Fruit fly (Drosophila melanogaster): ENCODE measurements around the gene CG6843.

CG6843 gene

dm6 chr3L:18867521-18867920 lies 33.9 kb upstream of the CG6843 start, which contains the start of gene Dysb:
Gene Dysb (plus strand): TSS chr3L:18867771.
- TF ChIP-seq dl (GFP tag; optimal IDR thresholded peaks at IDR 0.05; ENCODE audit: insufficient read depth in 1 of 2, partially characterized antibody in 2 of 2) (no peak), pan (optimal IDR thresholded peaks at IDR 0.05) (no peak), dmrt93B (GFP tag; optimal IDR thresholded peaks at IDR 0.05) (peak; percentile 28), Vsx2 (GFP tag; optimal IDR thresholded peaks at IDR 0.05; ENCODE audit: partially characterized antibody) (no peak), Dfd (GFP tag; optimal IDR thresholded peaks at IDR 0.05) (no peak), psq (GFP tag; optimal IDR thresholded peaks at IDR 0.05) (peak; percentile 76), Hnf4 (GFP tag; optimal IDR thresholded peaks at IDR 0.05) (peak; percentile 82), usp (GFP tag; optimal IDR thresholded peaks at IDR 0.05) (no peak), h (GFP tag; optimal IDR thresholded peaks at IDR 0.05) (peak; percentile 72), N (GFP tag; optimal IDR thresholded peaks at IDR 0.05) (no peak), OdsH (GFP tag; optimal IDR thresholded peaks at IDR 0.05) (peak; percentile 78), Dif (GFP tag; optimal IDR thresholded peaks at IDR 0.05; ENCODE audit: partially characterized antibody) (peak; percentile 54), HLH106 (tag; optimal IDR thresholded peaks at IDR 0.05) (peak; percentile 78), Hr83 (GFP tag; optimal IDR thresholded peaks at IDR 0.05; ENCODE audit: poor library complexity, severe bottlenecking) (peak; percentile 84), CG32264 (GFP tag; optimal IDR thresholded peaks at IDR 0.05) (no peak), CG9705 (GFP tag; optimal IDR thresholded peaks at IDR 0.05) (peak; percentile 67), Sp1 (GFP tag; optimal IDR thresholded peaks at IDR 0.05) (peak; percentile 78), Rel (GFP tag; optimal IDR thresholded peaks at IDR 0.05) (no peak), Rel (tag; optimal IDR thresholded peaks at IDR 0.05) (peak; percentile 50), ey (GFP tag; optimal IDR thresholded peaks at IDR 0.05) (peak; percentile 59), GATAd (GFP tag; optimal IDR thresholded peaks at IDR 0.05) (no peak), rgr (GFP tag; optimal IDR thresholded peaks at IDR 0.05) (peak; percentile 83), brk (GFP tag; optimal IDR thresholded peaks at IDR 0.05) (peak; percentile 79), dsf (GFP tag; optimal IDR thresholded peaks at IDR 0.05; ENCODE audit: borderline replicate concordance) (peak; percentile 37), Myc (optimal IDR thresholded peaks at IDR 0.05) (no peak), sage (GFP tag; optimal IDR thresholded peaks at IDR 0.05) (no peak), lola (GFP tag; optimal IDR thresholded peaks at IDR 0.05) (no peak), Mio (GFP tag; optimal IDR thresholded peaks at IDR 0.05) (no peak), CrebA (GFP tag; optimal IDR thresholded peaks at IDR 0.05; ENCODE audit: borderline replicate concordance) (no peak), tai (GFP tag; optimal IDR thresholded peaks at IDR 0.05) (no peak), br (GFP tag; optimal IDR thresholded peaks at IDR 0.05) (peak; percentile 58), sv (GFP tag; optimal IDR thresholded peaks at IDR 0.05) (peak; percentile 73), foxo (GFP tag; optimal IDR thresholded peaks at IDR 0.05) (peak in 1 of 2 experiments; percentile 84), fru (GFP tag; optimal IDR thresholded peaks at IDR 0.05) (peak; percentile 70), Hr78 (GFP tag; optimal IDR thresholded peaks at IDR 0.05) (no peak), Jra (GFP tag; optimal IDR thresholded peaks at IDR 0.05) (peak; percentile 48), woc (GFP tag; optimal IDR thresholded peaks at IDR 0.05) (peak; percentile 73), Abd-B (GFP tag; optimal IDR thresholded peaks at IDR 0.05) (no peak), jim (GFP tag; optimal IDR thresholded peaks at IDR 0.05) (no peak)

- no peak for TF ChIP-seq usp (GFP tag; optimal IDR thresholded peaks at IDR 0.05)
- TF ChIP-seq dsf (GFP tag; optimal IDR thresholded peaks at IDR 0.05; ENCODE audit: borderline replicate concordance), result peak; percentile 39
- TF ChIP-seq lola (GFP tag; optimal IDR thresholded peaks at IDR 0.05), result no peak
- peak; percentile 46 for TF ChIP-seq ey (GFP tag; optimal IDR thresholded peaks at IDR 0.05)
- TF ChIP-seq Dif (GFP tag; optimal IDR thresholded peaks at IDR 0.05; ENCODE audit: partially characterized antibody), result no peak
- TF ChIP-seq CrebA (GFP tag; optimal IDR thresholded peaks at IDR 0.05; ENCODE audit: borderline replicate concordance), result no peak
- peak; percentile 55 for TF ChIP-seq OdsH (GFP tag; optimal IDR thresholded peaks at IDR 0.05)
- TF ChIP-seq rgr (GFP tag; optimal IDR thresholded peaks at IDR 0.05), result peak; percentile 63
- TF ChIP-seq foxo (GFP tag; optimal IDR thresholded peaks at IDR 0.05), result peak in 1 of 2 experiments; percentile 75
- TF ChIP-seq HLH106 (tag; optimal IDR thresholded peaks at IDR 0.05), result peak; percentile 56
- peak; percentile 25 for TF ChIP-seq br (GFP tag; optimal IDR thresholded peaks at IDR 0.05)
- TF ChIP-seq CG32264 (GFP tag; optimal IDR thresholded peaks at IDR 0.05), result peak; percentile 35
- no peak for TF ChIP-seq pan (optimal IDR thresholded peaks at IDR 0.05)
- TF ChIP-seq jim (GFP tag; optimal IDR thresholded peaks at IDR 0.05), result no peak
- peak; percentile 60 for TF ChIP-seq h (GFP tag; optimal IDR thresholded peaks at IDR 0.05)
- TF ChIP-seq Rel (GFP tag; optimal IDR thresholded peaks at IDR 0.05), result no peak
- peak; percentile 91 for TF ChIP-seq Rel (tag; optimal IDR thresholded peaks at IDR 0.05)
- peak; percentile 49 for TF ChIP-seq fru (GFP tag; optimal IDR thresholded peaks at IDR 0.05)
- TF ChIP-seq sage (GFP tag; optimal IDR thresholded peaks at IDR 0.05), result no peak
- TF ChIP-seq dmrt93B (GFP tag; optimal IDR thresholded peaks at IDR 0.05), result no peak
- TF ChIP-seq Hr83 (GFP tag; optimal IDR thresholded peaks at IDR 0.05; ENCODE audit: poor library complexity, severe bottlenecking), result no peak
- TF ChIP-seq CG9705 (GFP tag; optimal IDR thresholded peaks at IDR 0.05), result peak; percentile 24
- no peak for TF ChIP-seq N (GFP tag; optimal IDR thresholded peaks at IDR 0.05)
- TF ChIP-seq brk (GFP tag; optimal IDR thresholded peaks at IDR 0.05), result peak; percentile 79
- peak; percentile 63 for TF ChIP-seq Jra (GFP tag; optimal IDR thresholded peaks at IDR 0.05)
- TF ChIP-seq Myc (optimal IDR thresholded peaks at IDR 0.05), result no peak
- TF ChIP-seq Hr78 (GFP tag; optimal IDR thresholded peaks at IDR 0.05), result no peak
- TF ChIP-seq Abd-B (GFP tag; optimal IDR thresholded peaks at IDR 0.05), result no peak
- no peak for TF ChIP-seq dl (GFP tag; optimal IDR thresholded peaks at IDR 0.05; ENCODE audit: insufficient read depth in 1 of 2, partially characterized antibody in 2 of 2)
- no peak for TF ChIP-seq tai (GFP tag; optimal IDR thresholded peaks at IDR 0.05)
- no peak for TF ChIP-seq Vsx2 (GFP tag; optimal IDR thresholded peaks at IDR 0.05; ENCODE audit: partially characterized antibody)
- no peak for TF ChIP-seq Dfd (GFP tag; optimal IDR thresholded peaks at IDR 0.05)
- TF ChIP-seq GATAd (GFP tag; optimal IDR thresholded peaks at IDR 0.05), result peak; percentile 58
- no peak for TF ChIP-seq woc (GFP tag; optimal IDR thresholded peaks at IDR 0.05)
- TF ChIP-seq Sp1 (GFP tag; optimal IDR thresholded peaks at IDR 0.05), result peak; percentile 43
- TF ChIP-seq Hnf4 (GFP tag; optimal IDR thresholded peaks at IDR 0.05), result peak; percentile 66
- TF ChIP-seq psq (GFP tag; optimal IDR thresholded peaks at IDR 0.05), result peak; percentile 27
- TF ChIP-seq Mio (GFP tag; optimal IDR thresholded peaks at IDR 0.05), result no peak
- TF ChIP-seq sv (GFP tag; optimal IDR thresholded peaks at IDR 0.05), result peak; percentile 68
Measured at dm6 chr3L:18869035-18869826, 32.2 kb upstream of the CG6843 start, which contains the start of gene Grx1. Gene Grx1 (plus strand): TSS chr3L:18869230.

All from whole organism, wandering third instar larva.